ENCODE assay signal across 3 fruit fly cellular contexts in the genomic region with DNA sequence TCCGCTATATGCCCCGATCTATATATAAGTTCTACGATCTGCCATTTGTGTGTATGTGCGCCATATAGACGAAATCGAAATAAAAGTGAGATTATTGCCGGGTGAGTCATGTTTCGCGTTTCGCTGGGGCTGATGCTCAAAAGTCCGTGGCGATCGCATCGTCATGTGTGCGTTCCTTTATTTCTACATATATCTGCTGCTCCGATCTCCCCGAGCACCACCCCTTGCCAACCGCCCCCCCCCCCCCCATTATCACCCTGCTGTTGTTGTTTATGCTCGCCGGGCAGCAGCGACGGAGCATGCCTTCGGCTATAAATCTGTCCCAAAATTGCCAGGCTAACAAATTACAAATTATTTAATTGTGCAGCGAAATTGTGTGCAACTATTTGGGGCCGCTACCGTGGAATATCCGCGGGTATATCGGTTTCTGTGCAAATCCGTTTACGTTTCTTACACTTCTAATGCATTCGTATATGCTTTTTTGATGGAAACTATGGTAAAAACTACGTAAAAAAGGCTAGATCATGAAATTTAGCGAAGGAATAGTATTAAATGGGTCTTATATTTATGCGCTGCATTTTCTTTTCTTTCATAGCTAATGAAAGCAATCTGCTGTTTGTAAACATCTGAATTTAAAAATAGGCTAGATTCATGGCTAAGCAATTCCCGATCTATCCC.
TF ChIP-seq lines count a peak whose summit lies in the region.

No protein-coding gene starts in this region.

- no peak for TF ChIP-seq CTCF in whole organism, embryonic (GFP tag; optimal IDR thresholded peaks at IDR 0.05; lab: Kevin White, UChicago)

TF ChIP-seq in whole organism, embryonic, 481 proteins besides CTCF, POLR2A, EP300 and RAD21 (continues in another document):
- TF ChIP-seq CG11504 (tag; optimal IDR thresholded peaks at IDR 0.05; lab: Kevin White, UChicago) (peak; percentile 38), CG9932 (GFP tag; IDR thresholded peaks at IDR 0.05; lab: Robert Waterston, UW) (0 out of 2 replicates have a peak, but pooled peaks have one; percentile 17), Deaf1 (tag; optimal IDR thresholded peaks at IDR 0.05; lab: Kevin White, UChicago) (peak; percentile 7), bcd (GFP tag; optimal IDR thresholded peaks at IDR 0.05; lab: Kevin White, UChicago) (no peak), HLH4C (GFP tag; IDR thresholded peaks at IDR 0.05; lab: Robert Waterston, UW; ENCODE audit: partially characterized antibody) (no peak), CG7556 (GFP tag; optimal IDR thresholded peaks at IDR 0.05; lab: Kevin White, UChicago) (no peak), toy (GFP tag; IDR thresholded peaks at IDR 0.05; lab: Robert Waterston, UW) (no peak), Aef1 (GFP tag; IDR thresholded peaks at IDR 0.05; lab: Robert Waterston, UW) (no peak), CG15269 (tag; optimal IDR thresholded peaks at IDR 0.05; lab: Kevin White, UChicago) (peak; percentile 29), CG9437 (GFP tag; optimal IDR thresholded peaks at IDR 0.05; lab: Kevin White, UChicago) (no peak), sob (GFP tag; IDR thresholded peaks at IDR 0.05; lab: Robert Waterston, UW) (no peak), chinmo (GFP tag; IDR thresholded peaks at IDR 0.05; lab: Robert Waterston, UW; ENCODE audit: partially characterized antibody) (0 out of 4 replicates have a peak, but pooled peaks have one; percentile 56), crol (GFP tag; IDR thresholded peaks at IDR 0.05; lab: Robert Waterston, UW) (peak; percentile 88), sens (GFP tag; lab: Kevin White, UChicago) (peak; percentile 34), Poxn (GFP tag; IDR thresholded peaks at IDR 0.05; lab: Robert Waterston, UW) (no peak), CG7963 (GFP tag; IDR thresholded peaks at IDR 0.05; lab: Robert Waterston, UW; ENCODE audit: partially characterized antibody) (no peak), CG12769 (tag; optimal IDR thresholded peaks at IDR 0.05; lab: Kevin White, UChicago) (peak; percentile 36), YL-1 (GFP tag; optimal IDR thresholded peaks at IDR 0.05; lab: Kevin White, UChicago) (no peak), Dref (GFP tag; IDR thresholded peaks at IDR 0.05; lab: Robert Waterston, UW) (no peak), CG14050 (GFP tag; IDR thresholded peaks at IDR 0.05; lab: Robert Waterston, UW) (no peak), Med (GFP tag; lab: Kevin White, UChicago) (peak; percentile 63), Ets65A (GFP tag; lab: Kevin White, UChicago) (no peak), HmgD (GFP tag; optimal IDR thresholded peaks at IDR 0.05; lab: Kevin White, UChicago) (no peak), CG17802 (tag; optimal IDR thresholded peaks at IDR 0.05; lab: Kevin White, UChicago) (no peak), CG17186 (GFP tag; optimal IDR thresholded peaks at IDR 0.05; lab: Kevin White, UChicago) (no peak), Sry-δ (GFP tag; optimal IDR thresholded peaks at IDR 0.05; lab: Kevin White, UChicago) (no peak), CG18476 (GFP tag; optimal IDR thresholded peaks at IDR 0.05; lab: Kevin White, UChicago) (no peak), CG1832 (GFP tag; optimal IDR thresholded peaks at IDR 0.05; lab: Kevin White, UChicago) (no peak)

TF ChIP-seq in whole organism, prepupa, 60 proteins besides CTCF, POLR2A, EP300 and RAD21:
- no peak for TF ChIP-seq CG6792 (GFP tag; optimal IDR thresholded peaks at IDR 0.05; lab: Kevin White, UChicago)
- TF ChIP-seq CG10631 (GFP tag; optimal IDR thresholded peaks at IDR 0.05; lab: Kevin White, UChicago): no peak
- TF ChIP-seq Gug (GFP tag; IDR thresholded peaks at IDR 0.05; lab: Robert Waterston, UW): 0 out of 2 replicates have a peak, but pooled peaks have one; percentile 26
- peak in 1 of 2 experiments; percentile 24 for TF ChIP-seq salr (GFP tag; optimal IDR thresholded peaks at IDR 0.05; lab: Kevin White, UChicago)
- no peak for TF ChIP-seq Sox15 (GFP tag; optimal IDR thresholded peaks at IDR 0.05; lab: Kevin White, UChicago)
- peak; percentile 29 for TF ChIP-seq OdsH (GFP tag; optimal IDR thresholded peaks at IDR 0.05; lab: Kevin White, UChicago)
- peak; percentile 51; the same call in 1 of the 3 replicates for TF ChIP-seq CG8119 (GFP tag; IDR thresholded peaks at IDR 0.05; lab: Robert Waterston, UW)
- no peak for TF ChIP-seq ss (GFP tag; optimal IDR thresholded peaks at IDR 0.05; lab: Kevin White, UChicago)
- peak; percentile 1 for TF ChIP-seq CG4318 (GFP tag; optimal IDR thresholded peaks at IDR 0.05; lab: Kevin White, UChicago)
- no peak for TF ChIP-seq CG1621 (tag; optimal IDR thresholded peaks at IDR 0.05; lab: Kevin White, UChicago)
- peak; percentile 4 for TF ChIP-seq CG6276 (GFP tag; optimal IDR thresholded peaks at IDR 0.05; lab: Kevin White, UChicago)
- no peak for TF ChIP-seq eg (GFP tag; IDR thresholded peaks at IDR 0.05; lab: Robert Waterston, UW)
- TF ChIP-seq CG15336 (GFP tag; IDR thresholded peaks at IDR 0.05; lab: Robert Waterston, UW): peak; percentile 42; the same call in 1 of the 2 replicates
- TF ChIP-seq CG32006 (GFP tag; optimal IDR thresholded peaks at IDR 0.05; lab: Kevin White, UChicago): peak; percentile 53
- peak; percentile 38 for TF ChIP-seq Hr4 (GFP tag; optimal IDR thresholded peaks at IDR 0.05; lab: Kevin White, UChicago)

TF ChIP-seq in whole organism, pupa, 21 proteins besides CTCF, POLR2A, EP300 and RAD21:
- TF ChIP-seq Pif1A (GFP tag; optimal IDR thresholded peaks at IDR 0.05; lab: Kevin White, UChicago) (no peak), Snoo (tag; optimal IDR thresholded peaks at IDR 0.05; lab: Kevin White, UChicago) (no peak), Ets98B (GFP tag; IDR thresholded peaks at IDR 0.05; lab: Robert Waterston, UW) (peak; percentile 44), fd96Ca (GFP tag; IDR thresholded peaks at IDR 0.05; lab: Robert Waterston, UW) (no peak), D1 (tag; optimal IDR thresholded peaks at IDR 0.05; lab: Kevin White, UChicago) (no peak), CG15710 (tag; optimal IDR thresholded peaks at IDR 0.05; lab: Kevin White, UChicago) (no peak), gl (tag; optimal IDR thresholded peaks at IDR 0.05; lab: Kevin White, UChicago) (no peak), CG13204 (GFP tag; optimal IDR thresholded peaks at IDR 0.05; lab: Kevin White, UChicago) (no peak), rn (GFP tag; IDR thresholded peaks at IDR 0.05; lab: Robert Waterston, UW) (no peak), CG10348 (GFP tag; IDR thresholded peaks at IDR 0.05; lab: Robert Waterston, UW) (no peak), CG12605 (GFP tag; IDR thresholded peaks at IDR 0.05; lab: Robert Waterston, UW) (no peak), CG32121 (GFP tag; IDR thresholded peaks at IDR 0.05; lab: Robert Waterston, UW) (peak; percentile 48; the same call in 1 of the 2 replicates), CG8301 (tag; optimal IDR thresholded peaks at IDR 0.05; lab: Kevin White, UChicago) (peak; percentile 31), Pif1B (GFP tag; optimal IDR thresholded peaks at IDR 0.05; lab: Kevin White, UChicago) (no peak), CG4496 (GFP tag; IDR thresholded peaks at IDR 0.05; lab: Robert Waterston, UW) (no peak), CG9948 (tag; optimal IDR thresholded peaks at IDR 0.05; lab: Kevin White, UChicago) (no peak), CG14655 (GFP tag; optimal IDR thresholded peaks at IDR 0.05; lab: Kevin White, UChicago) (no peak), CG34367 (tag; optimal IDR thresholded peaks at IDR 0.05; lab: Kevin White, UChicago) (no peak), CG17806 (tag; optimal IDR thresholded peaks at IDR 0.05; lab: Kevin White, UChicago) (no peak), CG8159 (tag; optimal IDR thresholded peaks at IDR 0.05; lab: Kevin White, UChicago) (no peak), EcR (GFP tag; optimal IDR thresholded peaks at IDR 0.05; lab: Kevin White, UChicago) (no peak)
